Fruit fly (Drosophila melanogaster) whole organism, prepupa: ENCODE data around the gene CG46396.
A peak's percentile ranks its signal among the peaks of the same experiment; 100 is the strongest.

Experiments used
- achi ChIP-seq: fragments of 200-800 bp; sonication (Bioruptor generic); optimal IDR thresholded peaks from 3 replicates; lab custom pipeline; 2016; ENCODE audit warnings: missing biosample characterization, missing genetic modification characterization

CG46396 gene

dm6 chr3R:6353624-6354352 is 50.0 kb downstream of the CG46396 start (continued):
- TF ChIP-seq achi (GFP tag; lab: Kevin White, UChicago): peak; percentile 85
